Fruit fly (Drosophila melanogaster) S2 (cell line): ENCODE measurements around the gene croc.

Source experiments
- CG8478 ChIP-seq: fragments of >200 bp; optimal IDR thresholded peaks from 2 replicates; lab custom pipeline; 2018
- CTCF ChIP-seq, 2 experiments: fragments of >200 bp; optimal IDR thresholded peaks; 2 replicates each; lab custom pipeline; 2018

The croc gene

dm6 chr3L:21496865-21497634 lies 20.8 kb upstream of the croc start, which contains the start of gene Hr78:
Gene Hr78, minus strand, starts transcription at chr3L:21497494.
- TF ChIP-seq CG8478 (no peak), CTCF (optimal IDR thresholded peaks at IDR 0.05; lab: Kevin White, UChicago) (no peak)

dm6 chr3L:21496502-21496864 lies 20.2 kb upstream of the croc start:
- TF ChIP-seq CTCF (optimal IDR thresholded peaks at IDR 0.05; lab: Kevin White, UChicago) (no peak), CG8478 (no peak)

- TF ChIP-seq CTCF (optimal IDR thresholded peaks at IDR 0.05; lab: Kevin White, UChicago) (no peak), CG8478 (no peak)
These were observed 16.5 kb upstream of the croc start, which contains the start of the genes CG7202 and CG7519 for dm6 chr3L:21492723-21493316. Gene CG7202, minus strand, starts transcription at chr3L:21492773. Gene CG7519, plus strand, starts transcription at chr3L:21493083.

dm6 chr3L:21490486-21490885 lies 14.2 kb upstream of the croc start, which contains the start of gene Neu2:
Gene Neu2, minus strand, starts transcription at chr3L:21490586.
- TF ChIP-seq CTCF (optimal IDR thresholded peaks at IDR 0.05; lab: Kevin White, UChicago) (no peak), CG8478 (no peak)

dm6 chr3L:21483837-21484236 lies 7.6 kb upstream of the croc start:
- TF ChIP-seq CTCF (optimal IDR thresholded peaks at IDR 0.05; lab: Kevin White, UChicago): peak; percentile 99
- TF ChIP-seq CG8478: no peak

- TF ChIP-seq CG8478 (no peak), CTCF (optimal IDR thresholded peaks at IDR 0.05; lab: Kevin White, UChicago) (no peak)
These were observed 5.8 kb upstream of the croc start for dm6 chr3L:21482100-21482499.

- no peak for TF ChIP-seq CG8478
- no peak for TF ChIP-seq CTCF (optimal IDR thresholded peaks at IDR 0.05; lab: Kevin White, UChicago)
These were observed 3.4 kb upstream of the croc start for dm6 chr3L:21479636-21480035.

- no peak for TF ChIP-seq CTCF (optimal IDR thresholded peaks at IDR 0.05; lab: Kevin White, UChicago)
- no peak for TF ChIP-seq CG8478
These were observed 1.6 kb upstream of the croc start for dm6 chr3L:21477866-21478265.

dm6 chr3L:21471895-21472294 lies 4.4 kb downstream of the croc start:
- TF ChIP-seq CG8478: no peak
- TF ChIP-seq CTCF (optimal IDR thresholded peaks at IDR 0.05; lab: Kevin White, UChicago): no peak

dm6 chr3L:21465261-21466112 lies 10.8 kb downstream of the croc start:
- TF ChIP-seq CG8478: no peak
- no peak for TF ChIP-seq CTCF (optimal IDR thresholded peaks at IDR 0.05; lab: Kevin White, UChicago)

dm6 chr3L:21464240-21464639 lies 12.0 kb downstream of the croc start:
- no peak for TF ChIP-seq CG8478

dm6 chr3L:21462860-21463259 lies 13.4 kb downstream of the croc start:
- no peak for TF ChIP-seq CTCF (optimal IDR thresholded peaks at IDR 0.05; lab: Kevin White, UChicago)
- no peak for TF ChIP-seq CG8478

dm6 chr3L:21460149-21460873 lies 16.0 kb downstream of the croc start:
- TF ChIP-seq CG8478: no peak

dm6 chr3L:21458736-21459135 lies 17.5 kb downstream of the croc start:
- no peak for TF ChIP-seq CG8478
- TF ChIP-seq CTCF (optimal IDR thresholded peaks at IDR 0.05; lab: Kevin White, UChicago): no peak

- no peak for TF ChIP-seq CG8478
These were observed 21.1 kb downstream of the croc start for dm6 chr3L:21455196-21455595.
